Worm (Caenorhabditis elegans) whole organism, L2 larva: ENCODE measurements around the gene math-42.

Source experiments
- R02D3.7 ChIP-seq: fragments of 150-350 bp; optimal IDR thresholded peaks from 2 replicates; lab custom pipeline; 2014; ENCODE audit warnings: missing biosample characterization, missing genetic modification characterization
- alr-1 ChIP-seq: fragments of 150-350 bp; optimal IDR thresholded peaks from 2 replicates; lab custom pipeline; 2014; ENCODE audit warnings: missing biosample characterization, missing genetic modification characterization
- aly-2 ChIP-seq: fragments of 150-350 bp; optimal IDR thresholded peaks from 2 replicates; lab custom pipeline; 2014; ENCODE audit warnings: missing biosample characterization, missing genetic modification characterization
- ama-1 ChIP-seq: fragments of 150-350 bp; optimal IDR thresholded peaks from 2 replicates; lab custom pipeline; 2018; ENCODE audit warnings: inconsistent platforms
- ceh-16 ChIP-seq: fragments of 150-350 bp; optimal IDR thresholded peaks from 2 replicates; lab custom pipeline; 2014; ENCODE audit warnings: missing biosample characterization, missing genetic modification characterization
- crh-2 ChIP-seq: sonication (generic microtip); optimal IDR thresholded peaks from 2 replicates; lab custom pipeline; 2017; ENCODE audit warnings: missing biosample characterization, missing genetic modification characterization
- dmd-4 ChIP-seq: sonication (generic microtip); optimal IDR thresholded peaks from 2 replicates; lab custom pipeline; 2017; ENCODE audit warnings: missing biosample characterization, missing genetic modification characterization
- elt-1 ChIP-seq: fragments of 150-350 bp; optimal IDR thresholded peaks from 2 replicates; lab custom pipeline; 2014; ENCODE audit warnings: missing biosample characterization, missing genetic modification characterization
- elt-3 ChIP-seq: sonication (generic microtip); optimal IDR thresholded peaks from 2 replicates; lab custom pipeline; 2017; ENCODE audit warnings: missing biosample characterization, missing genetic modification characterization
- fos-1 ChIP-seq: fragments of 150-350 bp; optimal IDR thresholded peaks from 2 replicates; lab custom pipeline; 2014; ENCODE audit warnings: missing biosample characterization, missing genetic modification characterization
- gmeb-1 ChIP-seq: fragments of 150-350 bp; optimal IDR thresholded peaks from 2 replicates; lab custom pipeline; 2014; ENCODE audit warnings: missing biosample characterization, missing genetic modification characterization
- lin-11 ChIP-seq: fragments of 150-350 bp; sonication (generic microtip); optimal IDR thresholded peaks from 2 replicates; lab custom pipeline; 2014; ENCODE audit warnings: missing biosample characterization, missing genetic modification characterization, inconsistent platforms, mixed read lengths
- lin-13 ChIP-seq: fragments of 150-350 bp; optimal IDR thresholded peaks from 2 replicates; lab custom pipeline; 2014; ENCODE audit warnings: missing biosample characterization, missing genetic modification reagents, missing genetic modification characterization
- lsy-2 ChIP-seq, 2 experiments: fragments of 150-350 bp in 1 of 2; sonication (generic microtip) in 1 of 2; optimal IDR thresholded peaks; 2 replicates each; lab custom pipeline; 2014 to 2017; ENCODE audit warnings: missing biosample characterization in 2 of 2, missing genetic modification characterization in 2 of 2
- mbf-1 ChIP-seq: sonication (generic microtip); optimal IDR thresholded peaks from 2 replicates; lab custom pipeline; 2017; ENCODE audit warnings: missing biosample characterization, missing genetic modification characterization
- nhr-10 ChIP-seq: sonication (generic microtip); optimal IDR thresholded peaks from 2 replicates; lab custom pipeline; 2017; ENCODE audit warnings: missing biosample characterization, missing genetic modification characterization
- nhr-12 ChIP-seq: fragments of 150-350 bp; optimal IDR thresholded peaks from 2 replicates; lab custom pipeline; 2014; ENCODE audit warnings: missing biosample characterization, missing genetic modification characterization
- nhr-129 ChIP-seq: fragments of 150-350 bp; optimal IDR thresholded peaks from 2 replicates; lab custom pipeline; 2014; ENCODE audit warnings: missing biosample characterization, missing genetic modification characterization
- nhr-237 ChIP-seq: fragments of 150-350 bp; optimal IDR thresholded peaks from 2 replicates; lab custom pipeline; 2014; ENCODE audit warnings: missing biosample characterization, missing genetic modification characterization
- nhr-25 ChIP-seq: fragments of 150-350 bp; sonication (generic microtip); optimal IDR thresholded peaks from 3 replicates; lab custom pipeline; 2014; ENCODE audit warnings: missing biosample characterization, missing genetic modification characterization
- nhr-6 ChIP-seq: fragments of 150-350 bp; optimal IDR thresholded peaks from 2 replicates; lab custom pipeline; 2014; ENCODE audit warnings: missing biosample characterization, missing genetic modification characterization
- nhr-77 ChIP-seq: fragments of 150-350 bp; optimal IDR thresholded peaks from 2 replicates; lab custom pipeline; 2014; ENCODE audit warnings: missing biosample characterization, missing genetic modification characterization
- sem-4 ChIP-seq: fragments of 150-350 bp; optimal IDR thresholded peaks from 2 replicates; lab custom pipeline; 2014; ENCODE audit warnings: missing biosample characterization, missing genetic modification reagents, missing genetic modification characterization
- skn-1 ChIP-seq: sonication (generic microtip); optimal IDR thresholded peaks from 2 replicates; lab custom pipeline; 2017; ENCODE audit warnings: missing biosample characterization, missing genetic modification characterization
- sma-3 ChIP-seq: sonication (generic microtip); optimal IDR thresholded peaks from 2 replicates; lab custom pipeline; 2016; ENCODE audit warnings: missing genetic modification reagents, missing genetic modification characterization, missing compliant biosample characterization
- sma-9 ChIP-seq, 2 experiments: fragments of 150-350 bp in 1 of 2; sonication (generic microtip) in 1 of 2; optimal IDR thresholded peaks; 2 replicates each; lab custom pipeline; 2014 to 2016; ENCODE audit warnings: missing genetic modification characterization in 2 of 2, mild to moderate bottlenecking in 1 of 2, missing biosample characterization in 1 of 2, missing compliant biosample characterization in 1 of 2, missing genetic modification reagents in 1 of 2, moderate library complexity in 1 of 2
- snpc-4 ChIP-seq: fragments of 150-350 bp; optimal IDR thresholded peaks from 2 replicates; lab custom pipeline; 2014; ENCODE audit warnings: missing biosample characterization, missing genetic modification characterization
- unc-55 ChIP-seq: fragments of 150-350 bp; sonication (generic microtip); optimal IDR thresholded peaks from 3 replicates; lab custom pipeline; 2014; ENCODE audit warnings: missing biosample characterization, missing genetic modification reagents, missing genetic modification characterization
- unc-62 ChIP-seq: fragments of 150-350 bp; optimal IDR thresholded peaks from 2 replicates; lab custom pipeline; 2014; ENCODE audit warnings: missing biosample characterization, missing genetic modification reagents, missing genetic modification characterization
- ztf-1 ChIP-seq: fragments of 200-800 bp; sonication (Bioruptor generic); conservative IDR thresholded peaks from 2 replicates; pipeline ENCODE4 v1.3.6; 2022; ENCODE audit warnings: missing genetic modification characterization, missing compliant biosample characterization
- ztf-11 ChIP-seq: sonication (generic microtip); optimal IDR thresholded peaks from 2 replicates; lab custom pipeline; 2017; ENCODE audit warnings: missing biosample characterization, missing genetic modification characterization

The math-42 gene

DNA sequence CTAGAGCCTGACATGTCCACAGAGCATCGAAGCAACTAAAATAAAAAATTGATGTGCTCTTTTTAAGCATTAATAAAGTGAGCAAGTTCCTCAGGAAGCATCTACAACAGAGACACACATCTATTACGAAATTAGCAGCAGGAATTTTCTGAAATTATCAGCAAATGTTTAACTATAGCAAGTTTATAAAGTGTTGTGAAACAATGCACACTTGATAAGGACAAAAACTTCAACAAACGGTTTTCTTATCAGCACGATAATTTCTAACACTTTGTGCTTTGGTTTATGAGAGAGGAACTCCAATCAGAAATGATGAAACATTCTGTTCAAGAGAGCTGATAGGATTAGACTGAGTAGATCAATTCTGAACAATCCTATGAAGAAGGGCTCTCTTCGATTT, 9.1 kb upstream of the math-42 start, which contains the start of gene trpl-5:
Gene trpl-5 (minus strand): TSS at position 32 of the 400 bp plus-strand sequence.
- TF ChIP-seq fos-1 (tag; lab: Kevin White, UChicago), result peak; percentile 94
- TF ChIP-seq gmeb-1, result peak; percentile 22
- no peak for TF ChIP-seq lsy-2 (tag; optimal IDR thresholded peaks at IDR 0.05; lab: Kevin White, UChicago)

DNA sequence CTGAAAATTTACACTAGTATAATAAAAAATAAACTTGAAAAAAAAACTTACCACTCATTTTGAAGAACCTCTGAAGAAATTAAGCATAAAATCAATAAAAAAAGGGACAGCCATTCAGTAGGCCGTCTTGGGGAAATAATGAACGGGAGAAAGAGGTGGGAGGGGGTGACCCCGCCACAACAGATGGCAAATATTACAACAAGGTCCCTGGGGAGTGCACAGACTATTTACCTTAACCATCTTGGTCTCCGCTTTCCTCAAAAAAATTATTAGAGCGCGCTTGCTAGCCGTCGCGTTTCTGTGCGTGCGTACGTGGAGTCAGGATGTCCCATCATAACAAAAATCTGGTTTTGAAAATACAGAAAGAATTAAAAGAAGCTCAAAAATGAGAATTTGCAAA, 7.8 kb upstream of the math-42 start, which contains the start of gene T16A1.10:
Gene T16A1.10 (minus strand): TSS at position 123 of the 400 bp plus-strand sequence.
- TF ChIP-seq snpc-4 (tag; lab: Kevin White, UChicago) (no peak), ztf-1 (GFP tag; lab: Robert Waterston, UW) (no peak), aly-2 (tag; lab: Kevin White, UChicago) (no peak), elt-1 (tag; lab: Kevin White, UChicago) (no peak), dmd-4 (tag; lab: Kevin White, UChicago) (no peak), unc-55 (GFP tag; lab: Kevin White, UChicago) (no peak), sma-3 (GFP tag; lab: Kevin White, UChicago) (no peak), nhr-10 (tag; lab: Kevin White, UChicago) (no peak), unc-62 (no peak)

ce11 chrII:2093456-2093926, 6.2 kb upstream of the math-42 start, which contains the start of gene fbxb-37:
Gene fbxb-37, minus strand, starts transcription at chrII:2093876.
- TF ChIP-seq ama-1 (lab: Kevin White, UChicago) (no peak), nhr-10 (tag; lab: Kevin White, UChicago) (no peak), lin-11 (tag; lab: Kevin White, UChicago) (no peak), crh-2 (tag; lab: Kevin White, UChicago) (no peak), R02D3.7 (tag; lab: Kevin White, UChicago) (no peak), nhr-6 (tag; lab: Kevin White, UChicago) (no peak), elt-3 (tag; lab: Kevin White, UChicago) (no peak), skn-1 (tag; lab: Kevin White, UChicago) (no peak), unc-62 (no peak), aly-2 (tag; lab: Kevin White, UChicago) (no peak), ceh-16 (tag; lab: Kevin White, UChicago) (no peak), nhr-77 (tag; lab: Kevin White, UChicago) (no peak), alr-1 (tag; lab: Kevin White, UChicago) (no peak), sma-9 (GFP tag; optimal IDR thresholded peaks at IDR 0.05; lab: Kevin White, UChicago) (no peak), sma-9 (tag; optimal IDR thresholded peaks at IDR 0.05; lab: Kevin White, UChicago) (no peak), nhr-12 (tag; lab: Kevin White, UChicago) (no peak), sem-4 (tag; lab: Kevin White, UChicago) (no peak), nhr-129 (tag; lab: Kevin White, UChicago) (no peak)

DNA sequence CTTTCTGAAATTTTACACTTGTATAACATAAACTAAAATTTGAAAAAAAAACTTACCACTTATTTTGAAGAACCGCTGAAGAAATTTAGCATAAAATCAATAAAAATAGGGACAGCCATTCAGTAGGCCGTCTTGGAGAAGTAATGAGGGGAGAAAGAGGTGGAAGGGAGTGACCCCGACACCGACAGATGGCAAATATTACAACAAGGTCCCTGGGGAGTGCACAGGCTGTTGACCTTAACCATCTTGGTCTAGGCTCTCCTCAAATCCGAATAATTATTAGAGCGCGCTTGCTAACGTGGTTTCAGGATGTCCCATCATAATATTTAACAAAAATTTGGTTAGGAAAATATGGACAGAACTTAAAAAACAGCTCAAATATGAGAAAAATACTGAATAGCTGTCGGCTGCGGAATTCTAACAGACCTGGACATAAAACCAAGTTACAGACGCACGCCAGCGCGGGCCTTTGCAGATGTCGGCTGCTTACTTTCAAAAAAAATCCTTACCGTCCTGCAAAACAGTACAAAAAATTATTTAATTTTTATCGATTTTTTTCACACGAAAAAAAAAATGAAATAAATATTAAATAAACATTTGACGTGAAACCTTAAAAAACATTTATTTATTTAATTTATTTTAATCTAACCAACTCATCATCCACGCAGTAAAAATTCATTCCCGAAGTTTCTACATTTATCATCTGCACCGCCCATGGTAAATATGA, 4.6 kb upstream of the math-42 start, which contains the start of gene T16A1.2:
Gene T16A1.2 (plus strand): TSS at position 677 of the 727 bp plus-strand sequence.
- no peak for TF ChIP-seq nhr-129 (tag; lab: Kevin White, UChicago)
- no peak for TF ChIP-seq lin-11 (tag; lab: Kevin White, UChicago)
- TF ChIP-seq nhr-12 (tag; lab: Kevin White, UChicago), result no peak
- no peak for TF ChIP-seq ama-1 (lab: Kevin White, UChicago)
- no peak for TF ChIP-seq ztf-11 (tag; lab: Kevin White, UChicago)
- TF ChIP-seq nhr-77 (tag; lab: Kevin White, UChicago), result no peak
- TF ChIP-seq crh-2 (tag; lab: Kevin White, UChicago), result no peak
- no peak for TF ChIP-seq dmd-4 (tag; lab: Kevin White, UChicago)

DNA sequence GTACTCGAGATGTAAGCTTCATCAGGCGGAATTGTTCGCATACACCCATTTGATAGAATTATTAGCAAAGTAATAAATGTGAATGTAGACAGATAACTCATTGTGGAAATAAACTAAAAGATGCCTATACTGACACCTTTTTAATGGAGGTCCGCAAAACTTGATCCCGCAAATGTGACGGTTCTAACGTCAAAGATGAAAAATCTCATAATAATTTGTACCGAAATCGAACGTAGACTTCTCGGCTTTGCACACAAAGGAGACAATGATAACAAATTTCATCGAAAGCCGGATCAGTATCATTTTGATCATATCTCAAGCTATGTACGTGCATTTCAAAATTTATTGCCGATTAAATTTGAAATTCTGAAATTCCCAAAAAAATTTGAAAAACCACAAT, 8.6 kb downstream of the math-42 start, which contains the start of gene R52.4:
Gene R52.4 (minus strand): TSS at position 101 of the 400 bp plus-strand sequence.
- no peak for TF ChIP-seq nhr-129 (tag; lab: Kevin White, UChicago)
- no peak for TF ChIP-seq fos-1 (tag; lab: Kevin White, UChicago)
- no peak for TF ChIP-seq lin-13 (GFP tag; lab: Kevin White, UChicago)
- no peak for TF ChIP-seq nhr-25 (tag; lab: Kevin White, UChicago)
- no peak for TF ChIP-seq alr-1 (tag; lab: Kevin White, UChicago)
- no peak for TF ChIP-seq ceh-16 (tag; lab: Kevin White, UChicago)
- no peak for TF ChIP-seq mbf-1 (tag; lab: Kevin White, UChicago)
- no peak for TF ChIP-seq sma-9 (GFP tag; optimal IDR thresholded peaks at IDR 0.05; lab: Kevin White, UChicago)
- no peak for TF ChIP-seq sma-9 (tag; optimal IDR thresholded peaks at IDR 0.05; lab: Kevin White, UChicago)
- TF ChIP-seq skn-1 (tag; lab: Kevin White, UChicago), result no peak
- no peak for TF ChIP-seq R02D3.7 (tag; lab: Kevin White, UChicago)
- TF ChIP-seq unc-62, result no peak
- no peak for TF ChIP-seq sem-4 (tag; lab: Kevin White, UChicago)
- no peak for TF ChIP-seq nhr-6 (tag; lab: Kevin White, UChicago)
- no peak for TF ChIP-seq nhr-237 (tag; lab: Kevin White, UChicago)
- TF ChIP-seq unc-55 (GFP tag; lab: Kevin White, UChicago), result no peak
